Worm (Caenorhabditis elegans): Measurements from ENCODE around the gene lron-10.

Gene lron-10

ce11 chrIII:10634034-10634433 lies 12.9 kb upstream of the lron-10 start (continued):
- TF ChIP-seq rnt-1 (tag; optimal IDR thresholded peaks at IDR 0.05) (peak; percentile 88), mab-9 (GFP tag; IDR thresholded peaks at IDR 0.05) (peak; percentile 74), C04F5.9 (tag; optimal IDR thresholded peaks at IDR 0.05) (peak; percentile 54), nhr-85 (tag) (peak; percentile 96), dpl-1 (GFP tag; optimal IDR thresholded peaks at IDR 0.05) (peak; percentile 51 to 70 (median 58)), jun-1 (tag; optimal IDR thresholded peaks at IDR 0.05) (peak; percentile 87), efl-1 (optimal IDR thresholded peaks at IDR 0.05) (peak; percentile 75 to 82), efl-1 (GFP tag; optimal IDR thresholded peaks at IDR 0.05 in 1 of 2) (peak in 1 of 2 experiments; percentile 61), lin-14 (GFP tag; optimal IDR thresholded peaks at IDR 0.05) (peak; percentile 98), aly-2 (tag; optimal IDR thresholded peaks at IDR 0.05) (no peak), mef-2 (tag; optimal IDR thresholded peaks at IDR 0.05) (peak; percentile 85), elt-3 (tag; optimal IDR thresholded peaks at IDR 0.05) (peak in 2 of 6 experiments; percentile 28 to 56), lin-15B (tag; optimal IDR thresholded peaks at IDR 0.05) (peak; percentile 27), aha-1 (tag; optimal IDR thresholded peaks at IDR 0.05) (peak; percentile 91), swsn-7 (tag; optimal IDR thresholded peaks at IDR 0.05) (peak; percentile 92)

- no peak for TF ChIP-seq dpl-1 (GFP tag; optimal IDR thresholded peaks at IDR 0.05)
- TF ChIP-seq nhr-47 (tag; optimal IDR thresholded peaks at IDR 0.05) = no peak
- no peak for TF ChIP-seq fkh-10 (GFP tag; optimal IDR thresholded peaks at IDR 0.05)
- no peak for TF ChIP-seq egl-27 (tag; optimal IDR thresholded peaks at IDR 0.05)
- TF ChIP-seq irx-1 (tag; optimal IDR thresholded peaks at IDR 0.05) = no peak
- TF ChIP-seq jun-1 (tag; optimal IDR thresholded peaks at IDR 0.05) = no peak
- TF ChIP-seq snu-23 (GFP tag; optimal IDR thresholded peaks at IDR 0.05) = no peak
- TF ChIP-seq C16A3.4 (tag; optimal IDR thresholded peaks at IDR 0.05) = no peak
- TF ChIP-seq unc-62 (GFP tag; optimal IDR thresholded peaks at IDR 0.05) = no peak
- TF ChIP-seq sup-37 (GFP tag; optimal IDR thresholded peaks at IDR 0.05) = no peak
- no peak for TF ChIP-seq pax-3 (tag; optimal IDR thresholded peaks at IDR 0.05)
- no peak for TF ChIP-seq lin-14 (GFP tag; optimal IDR thresholded peaks at IDR 0.05)
- no peak for TF ChIP-seq dsc-1 (tag; optimal IDR thresholded peaks at IDR 0.05)
- no peak for TF ChIP-seq lin-13 (GFP tag; optimal IDR thresholded peaks at IDR 0.05)
- no peak for TF ChIP-seq lin-39 (tag; optimal IDR thresholded peaks at IDR 0.05)
- TF ChIP-seq hlh-4 (tag; optimal IDR thresholded peaks at IDR 0.05) = no peak
- TF ChIP-seq mef-2 (tag; optimal IDR thresholded peaks at IDR 0.05) = no peak
- TF ChIP-seq rnt-1 (tag; optimal IDR thresholded peaks at IDR 0.05) = no peak
- TF ChIP-seq unc-86 (tag; optimal IDR thresholded peaks at IDR 0.05) = no peak
- no peak for TF ChIP-seq efl-1 (optimal IDR thresholded peaks at IDR 0.05)
- TF ChIP-seq efl-1 (GFP tag; optimal IDR thresholded peaks at IDR 0.05 in 1 of 2) = no peak
Observed at ce11 chrIII:10633403-10633674, 12.2 kb upstream of the lron-10 start, which contains the start of gene Y39A1A.9. Y39A1A.9 (minus strand) TSS chrIII:10633501.

- TF ChIP-seq lsy-2 (tag; optimal IDR thresholded peaks at IDR 0.05) = no peak
- no peak for TF ChIP-seq mef-2 (tag; optimal IDR thresholded peaks at IDR 0.05)
- no peak for TF ChIP-seq ceh-90 (tag; optimal IDR thresholded peaks at IDR 0.05)
- no peak for TF ChIP-seq C04F5.9 (tag; optimal IDR thresholded peaks at IDR 0.05)
- TF ChIP-seq C34B4.2 (tag; optimal IDR thresholded peaks at IDR 0.05) = no peak
- no peak for TF ChIP-seq lin-15B (tag; optimal IDR thresholded peaks at IDR 0.05)
- no peak for TF ChIP-seq efl-1 (optimal IDR thresholded peaks at IDR 0.05)
- peak in 1 of 2 experiments; percentile 57 for TF ChIP-seq efl-1 (GFP tag; optimal IDR thresholded peaks at IDR 0.05 in 1 of 2)
- TF ChIP-seq Y116A8C.19 (tag; optimal IDR thresholded peaks at IDR 0.05; ENCODE audit: borderline replicate concordance) = no peak
- peak; percentile 9 for TF ChIP-seq nhr-20 (tag; optimal IDR thresholded peaks at IDR 0.05)
- no peak for TF ChIP-seq alr-1 (tag; optimal IDR thresholded peaks at IDR 0.05; ENCODE audit: borderline replicate concordance)
- peak; percentile 89 for TF ChIP-seq ceh-8 (GFP tag; optimal IDR thresholded peaks at IDR 0.05)
- peak in 1 of 6 experiments; percentile 0 for TF ChIP-seq elt-3 (tag; optimal IDR thresholded peaks at IDR 0.05)
- 0 out of 2 replicates have a peak, but pooled peaks have one; percentile 7 for TF ChIP-seq nhr-19 (GFP tag; conservative IDR thresholded peaks at IDR 0.05)
- TF ChIP-seq nhr-28 (tag; optimal IDR thresholded peaks at IDR 0.05) = no peak
- TF ChIP-seq dsc-1 (tag; optimal IDR thresholded peaks at IDR 0.05) = no peak
- peak; percentile 72 for TF ChIP-seq lin-14 (GFP tag; optimal IDR thresholded peaks at IDR 0.05)
- TF ChIP-seq mdl-1 (tag; optimal IDR thresholded peaks at IDR 0.05) = no peak
- no peak for TF ChIP-seq ces-1 (GFP tag; optimal IDR thresholded peaks at IDR 0.05)
- no peak for TF ChIP-seq nhr-47 (tag; optimal IDR thresholded peaks at IDR 0.05)
- TF ChIP-seq hpl-2 (GFP tag; optimal IDR thresholded peaks at IDR 0.05) = no peak
- no peak for TF ChIP-seq aha-1 (tag; optimal IDR thresholded peaks at IDR 0.05)
- no peak for TF ChIP-seq C16A3.4 (tag; optimal IDR thresholded peaks at IDR 0.05)
- no peak for TF ChIP-seq swsn-7 (tag; optimal IDR thresholded peaks at IDR 0.05)
- TF ChIP-seq lin-35 (GFP tag; optimal IDR thresholded peaks at IDR 0.05) = no peak
- TF ChIP-seq ztf-4 (tag; optimal IDR thresholded peaks at IDR 0.05) = peak; percentile 24
- TF ChIP-seq ceh-63 (GFP tag; optimal IDR thresholded peaks at IDR 0.05) = no peak
- TF ChIP-seq F16B12.6 (tag; optimal IDR thresholded peaks at IDR 0.05) = no peak
- TF ChIP-seq irx-1 (tag; optimal IDR thresholded peaks at IDR 0.05) = no peak
- no peak for TF ChIP-seq fos-1 (tag; optimal IDR thresholded peaks at IDR 0.05)
Observed at ce11 chrIII:10632590-10633402, 11.6 kb upstream of the lron-10 start, which contains the start of gene Y39A1A.10. Y39A1A.10 (plus strand) TSS chrIII:10632728.
